Fruit fly (Drosophila melanogaster) whole organism, embryonic: Measurements from ENCODE around the gene CG17029.
A peak's percentile ranks its signal among the peaks of the same experiment; 100 is the strongest.

Experiments used
- CG10274 ChIP-seq: fragments of 200-800 bp; sonication (Bioruptor generic); optimal IDR thresholded peaks from 3 replicates; lab custom pipeline; 2017; ENCODE audit warnings: missing biosample characterization, mild to moderate bottlenecking, missing genetic modification characterization
- CG10431 ChIP-seq: fragments of 200-800 bp; sonication (Bioruptor generic); optimal IDR thresholded peaks from 3 replicates; lab custom pipeline; 2018; ENCODE audit warnings: missing biosample characterization, mild to moderate bottlenecking, missing genetic modification characterization
- CG11504 ChIP-seq: fragments of 200-800 bp; sonication (Bioruptor generic); optimal IDR thresholded peaks from 3 replicates; lab custom pipeline; 2019; ENCODE audit warnings: missing biosample characterization, mild to moderate bottlenecking, missing genetic modification characterization, moderate library complexity
- CG12769 ChIP-seq: fragments of 200-800 bp; sonication (Bioruptor generic); optimal IDR thresholded peaks from 2 replicates; lab custom pipeline; 2019; ENCODE audit warnings: missing biosample characterization, mild to moderate bottlenecking, missing genetic modification characterization, moderate library complexity
- CG13123 ChIP-seq: fragments of 200-800 bp; sonication (Bioruptor generic); optimal IDR thresholded peaks from 2 replicates; lab custom pipeline; 2016; ENCODE audit warnings: missing biosample characterization, missing genetic modification characterization
- CG15479 ChIP-seq: fragments of 200-800 bp; sonication (Bioruptor generic); optimal IDR thresholded peaks from 3 replicates; lab custom pipeline; 2019; ENCODE audit warnings: missing biosample characterization, mild to moderate bottlenecking, missing genetic modification characterization, moderate library complexity
- CG1792 ChIP-seq: fragments of 200-800 bp; sonication (Bioruptor generic); optimal IDR thresholded peaks from 2 replicates; lab custom pipeline; 2016; ENCODE audit warnings: missing biosample characterization, missing genetic modification characterization
- CG18599 ChIP-seq: fragments of 200-800 bp; sonication (Bioruptor generic); optimal IDR thresholded peaks from 3 replicates; lab custom pipeline; 2017; ENCODE audit warnings: missing biosample characterization, missing genetic modification characterization, mild to moderate bottlenecking, moderate library complexity, missing genetic modification reagents
- CG32767 ChIP-seq: fragments of 200-800 bp; sonication (Bioruptor generic); IDR thresholded peaks from 2 replicates; pipeline ENCODE4 v1.3.6; 2022; ENCODE audit warnings: missing biosample characterization, missing genetic modification characterization
- CG32772 ChIP-seq: fragments of 200-800 bp; sonication (Bioruptor generic); IDR thresholded peaks from 2 replicates; pipeline ENCODE4 v1.3.6; 2022; ENCODE audit warnings: missing biosample characterization, missing genetic modification characterization
- CG4854 ChIP-seq: fragments of 200-800 bp; sonication (Bioruptor generic); optimal IDR thresholded peaks from 2 replicates; lab custom pipeline; 2016; ENCODE audit warnings: missing biosample characterization, missing genetic modification characterization, inconsistent platforms
- CG7839 ChIP-seq: fragments of 200-800 bp; sonication (Bioruptor generic); optimal IDR thresholded peaks from 3 replicates; lab custom pipeline; 2018; ENCODE audit warnings: missing biosample characterization, mild to moderate bottlenecking, missing genetic modification characterization, moderate library complexity
- CG8281 ChIP-seq: fragments of 200-800 bp; sonication (Bioruptor generic); optimal IDR thresholded peaks from 2 replicates; lab custom pipeline; 2018; ENCODE audit warnings: missing biosample characterization, mild to moderate bottlenecking, missing genetic modification characterization, moderate library complexity
- CG8924 ChIP-seq: fragments of 200-800 bp; optimal IDR thresholded peaks from 3 replicates; lab custom pipeline; 2019; ENCODE audit warnings: missing biosample characterization, mild to moderate bottlenecking, missing genetic modification characterization, moderate library complexity
- CG9797 ChIP-seq: fragments of 200-800 bp; sonication (Bioruptor generic); optimal IDR thresholded peaks from 3 replicates; lab custom pipeline; 2018; ENCODE audit warnings: missing biosample characterization, mild to moderate bottlenecking, missing genetic modification characterization
- CHES-1-like ChIP-seq: fragments of 200-800 bp; sonication (Bioruptor generic); optimal IDR thresholded peaks from 2 replicates; lab custom pipeline; 2016; ENCODE audit warnings: missing biosample characterization, missing genetic modification characterization
- E2f2 ChIP-seq: fragments of 200-800 bp; sonication (Bioruptor generic); IDR thresholded peaks from 2 replicates; pipeline ENCODE4 v1.3.6; 2022; ENCODE audit warnings: missing biosample characterization, missing genetic modification characterization
- Ets97D ChIP-seq: fragments of 200-800 bp; sonication (Bioruptor generic); optimal IDR thresholded peaks from 3 replicates; lab custom pipeline; 2016; ENCODE audit warnings: missing biosample characterization, missing genetic modification characterization
- Fer3 ChIP-seq: fragments of 200-800 bp; sonication (Bioruptor generic); optimal IDR thresholded peaks from 2 replicates; lab custom pipeline; 2018; ENCODE audit warnings: missing biosample characterization, mild to moderate bottlenecking, missing genetic modification characterization, moderate library complexity
- MTF-1 ChIP-seq: fragments of 200-800 bp; sonication (Bioruptor generic); optimal IDR thresholded peaks from 2 replicates; lab custom pipeline; 2018; ENCODE audit warnings: missing biosample characterization, mild to moderate bottlenecking, missing genetic modification characterization, borderline replicate concordance
- Max ChIP-seq: fragments of 200-800 bp; sonication (Bioruptor generic); optimal IDR thresholded peaks from 2 replicates; lab custom pipeline; 2016; ENCODE audit warnings: missing biosample characterization, mild to moderate bottlenecking, missing genetic modification characterization
- Mrtf ChIP-seq: fragments of 200-800 bp; sonication (Bioruptor generic); IDR thresholded peaks from 3 replicates; pipeline ENCODE4 v1.3.6; 2022; ENCODE audit warnings: missing biosample characterization, missing genetic modification characterization
- Ptx1 ChIP-seq: fragments of 200-800 bp; sonication (Bioruptor generic); IDR thresholded peaks from 2 replicates; pipeline ENCODE4 v1.3.6; 2022; ENCODE audit warnings: missing biosample characterization, missing genetic modification characterization
- Sox100B ChIP-seq: fragments of 200-800 bp; sonication (Bioruptor generic); optimal IDR thresholded peaks from 3 replicates; lab custom pipeline; 2018; ENCODE audit warnings: missing biosample characterization, mild to moderate bottlenecking, missing genetic modification characterization
- aop ChIP-seq: fragments of 200-800 bp; sonication (Bioruptor generic); IDR thresholded peaks from 2 replicates; pipeline ENCODE4 v1.3.6; 2022; ENCODE audit warnings: missing biosample characterization, missing genetic modification characterization
- az2 ChIP-seq: fragments of 200-800 bp; sonication (Bioruptor generic); optimal IDR thresholded peaks from 3 replicates; lab custom pipeline; 2016; ENCODE audit warnings: missing biosample characterization, missing genetic modification characterization
- bbx ChIP-seq: fragments of 200-800 bp; sonication (Bioruptor generic); IDR thresholded peaks from 2 replicates; pipeline ENCODE4 v1.3.6; 2022; ENCODE audit warnings: missing biosample characterization, missing genetic modification characterization; ENCODE audit not compliant: partially characterized antibody
- cad ChIP-seq: fragments of >200 bp; optimal IDR thresholded peaks from 2 replicates; lab custom pipeline; 2017; ENCODE audit warnings: missing biosample characterization, missing genetic modification characterization
- chm ChIP-seq: fragments of 200-800 bp; sonication (Bioruptor generic); IDR thresholded peaks from 2 replicates; pipeline ENCODE4 v1.3.6; 2022; ENCODE audit warnings: missing biosample characterization, missing genetic modification characterization
- da ChIP-seq: fragments of 200-800 bp; sonication (Bioruptor generic); optimal IDR thresholded peaks from 2 replicates; lab custom pipeline; 2016; ENCODE audit warnings: missing biosample characterization, missing genetic modification characterization
- dimm ChIP-seq: fragments of 200-800 bp; sonication (Bioruptor generic); IDR thresholded peaks from 2 replicates; pipeline ENCODE4 v1.3.6; 2022; ENCODE audit warnings: missing biosample characterization, missing genetic modification characterization
- en ChIP-seq: fragments of 200-800 bp; sonication (Bioruptor generic); optimal IDR thresholded peaks from 2 replicates; lab custom pipeline; 2016; ENCODE audit warnings: missing biosample characterization, missing genetic modification characterization
- fd96Cb ChIP-seq: fragments of 200-800 bp; sonication (Bioruptor generic); optimal IDR thresholded peaks from 2 replicates; lab custom pipeline; 2018; ENCODE audit warnings: missing biosample characterization, mild to moderate bottlenecking, missing genetic modification characterization, moderate library complexity
- fu2 ChIP-seq: fragments of 200-800 bp; sonication (Bioruptor generic); optimal IDR thresholded peaks from 2 replicates; lab custom pipeline; 2016; ENCODE audit warnings: missing biosample characterization, missing genetic modification characterization
- gem ChIP-seq: fragments of 200-800 bp; sonication (Bioruptor generic); optimal IDR thresholded peaks from 2 replicates; lab custom pipeline; 2019; ENCODE audit warnings: missing biosample characterization, mild to moderate bottlenecking, missing genetic modification characterization, moderate library complexity
- grn ChIP-seq: fragments of 200-800 bp; sonication (Bioruptor generic); optimal IDR thresholded peaks from 3 replicates; lab custom pipeline; 2017; ENCODE audit warnings: missing biosample characterization, missing genetic modification characterization
- gsb ChIP-seq: fragments of 200-800 bp; sonication (Bioruptor generic); IDR thresholded peaks from 2 replicates; pipeline ENCODE4 v1.3.6; 2022; ENCODE audit warnings: missing biosample characterization, missing genetic modification characterization
- ham ChIP-seq: fragments of 200-800 bp; sonication (Bioruptor generic); IDR thresholded peaks from 2 replicates; pipeline ENCODE4 v1.3.6; 2022; ENCODE audit warnings: missing biosample characterization, missing genetic modification characterization
- lola ChIP-seq, 3 experiments: fragments of >200 bp in 2 of 3; fragments of 200-800 bp in 1 of 3; sonication (Bioruptor generic) in 1 of 3; optimal IDR thresholded peaks; 2 replicates each; lab custom pipeline; 2017 to 2019; ENCODE audit warnings: missing biosample characterization in 3 of 3, missing genetic modification characterization in 3 of 3, mild to moderate bottlenecking in 1 of 3, moderate library complexity in 1 of 3
- nerfin-2 ChIP-seq: fragments of 200-800 bp; sonication (Bioruptor generic); IDR thresholded peaks from 2 replicates; pipeline ENCODE4 v1.3.6; 2022; ENCODE audit warnings: missing biosample characterization, missing genetic modification characterization; ENCODE audit not compliant: partially characterized antibody
- onecut ChIP-seq: fragments of 200-800 bp; sonication (Bioruptor generic); IDR thresholded peaks from 2 replicates; pipeline ENCODE4 v1.3.6; 2022; ENCODE audit warnings: missing biosample characterization, missing genetic modification characterization
- org-1 ChIP-seq: fragments of 200-800 bp; sonication (Bioruptor generic); optimal IDR thresholded peaks from 2 replicates; lab custom pipeline; 2017; ENCODE audit warnings: missing biosample characterization, missing genetic modification characterization
- pb ChIP-seq: fragments of 200-800 bp; sonication (Bioruptor generic); optimal IDR thresholded peaks from 3 replicates; lab custom pipeline; 2016; ENCODE audit warnings: missing biosample characterization, missing genetic modification characterization
- prd ChIP-seq, 3 experiments: fragments of >200 bp in 2 of 3; fragments of 200-800 bp in 1 of 3; sonication (Bioruptor generic) in 1 of 3; optimal IDR thresholded peaks in 2 of 3; IDR thresholded peaks in 1 of 3; 2 replicates in 2 of 3; 3 replicates in 1 of 3; pipeline versions ENCODE4 v1.3.6 to Lab custom; 2017 to 2022; ENCODE audit warnings: missing biosample characterization in 1 of 3, missing genetic modification characterization in 1 of 3
- scrt ChIP-seq: fragments of 200-800 bp; sonication (Bioruptor generic); optimal IDR thresholded peaks from 2 replicates; lab custom pipeline; 2018; ENCODE audit warnings: missing biosample characterization, mild to moderate bottlenecking, missing genetic modification characterization, moderate library complexity
- sens ChIP-seq: fragments of 200-800 bp; sonication (Bioruptor generic); peaks from one replicate; lab custom pipeline; 2016; ENCODE audit warnings: missing biosample characterization, missing genetic modification characterization
- twi ChIP-seq: fragments of 200-800 bp; optimal IDR thresholded peaks from 2 replicates; lab custom pipeline; 2019; ENCODE audit warnings: missing biosample characterization, mild to moderate bottlenecking, missing genetic modification characterization, moderate library complexity
- unpg ChIP-seq: fragments of 200-800 bp; sonication (Bioruptor generic); optimal IDR thresholded peaks from 3 replicates; lab custom pipeline; 2018; ENCODE audit warnings: missing biosample characterization, mild to moderate bottlenecking, missing genetic modification characterization, moderate library complexity
- vvl ChIP-seq: fragments of 200-800 bp; sonication (Bioruptor generic); IDR thresholded peaks from 2 replicates; pipeline ENCODE4 v1.3.6; 2022; ENCODE audit warnings: missing biosample characterization, missing genetic modification characterization
- wek ChIP-seq: fragments of 200-800 bp; sonication (Bioruptor generic); optimal IDR thresholded peaks from 3 replicates; lab custom pipeline; 2018; ENCODE audit warnings: missing biosample characterization, mild to moderate bottlenecking, missing genetic modification characterization, moderate library complexity

The CG17029 gene

DNA sequence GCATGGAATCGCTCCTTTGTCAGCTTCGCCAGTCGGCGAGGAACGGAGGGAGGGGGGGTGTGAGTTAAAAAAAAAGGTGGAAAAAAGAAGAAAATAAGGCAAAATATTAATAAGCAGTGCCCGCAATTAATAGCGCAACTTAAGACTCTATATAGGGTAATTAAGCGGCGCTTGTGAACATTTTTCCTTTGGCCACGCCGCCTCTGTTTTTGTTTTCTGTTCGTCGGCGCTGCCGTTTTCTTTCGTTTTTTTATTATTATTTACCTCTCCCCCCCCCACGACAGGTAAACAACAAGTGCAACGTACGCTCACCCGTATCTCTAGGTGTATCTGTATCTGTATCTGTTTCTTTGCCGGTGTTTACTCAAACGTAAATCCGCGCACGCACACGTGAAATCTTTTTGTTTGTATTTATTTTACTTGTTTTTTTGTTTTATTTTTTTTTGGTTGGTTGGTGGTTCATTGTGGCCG is 50.5 kb downstream of the CG17029 start:
- TF ChIP-seq vvl (no peak), CG4854 (GFP tag; lab: Kevin White, UChicago) (no peak), CG32772 (GFP tag; lab: Robert Waterston, UW) (peak; percentile 39; the same call in 1 of the 2 replicates), fd96Cb (tag; lab: Kevin White, UChicago) (peak; percentile 2), unpg (GFP tag; lab: Kevin White, UChicago) (peak; percentile 34), CG15479 (GFP tag; lab: Kevin White, UChicago) (peak; percentile 3), twi (tag; lab: Kevin White, UChicago) (peak; percentile 32), prd (optimal IDR thresholded peaks at IDR 0.05; lab: Kevin White, UChicago) (no peak), prd (GFP tag; IDR thresholded peaks at IDR 0.05; lab: Robert Waterston, UW) (peak; percentile 33; the same call in 1 of the 3 replicates), en (GFP tag; lab: Kevin White, UChicago) (no peak), grn (GFP tag; lab: Kevin White, UChicago) (peak; percentile 72), Max (peak; percentile 3), Mrtf (GFP tag; lab: Robert Waterston, UW) (no peak), CG18599 (GFP tag; lab: Kevin White, UChicago) (peak; percentile 7), pb (no peak), ham (GFP tag; lab: Robert Waterston, UW) (0 out of 2 replicates have a peak, but pooled peaks have one; percentile 17), cad (no peak), CG1792 (GFP tag; lab: Kevin White, UChicago) (no peak), gsb (GFP tag; lab: Robert Waterston, UW) (no peak), nerfin-2 (no peak), CG13123 (GFP tag; lab: Kevin White, UChicago) (no peak), gem (tag; lab: Kevin White, UChicago) (peak; percentile 23), CG10274 (peak; percentile 15), MTF-1 (GFP tag; lab: Kevin White, UChicago) (peak; percentile 71), E2f2 (0 out of 2 replicates have a peak, but pooled peaks have one; percentile 11), az2 (GFP tag; lab: Kevin White, UChicago) (peak; percentile 19), wek (GFP tag; lab: Kevin White, UChicago) (peak; percentile 12), da (GFP tag; lab: Kevin White, UChicago) (no peak), fu2 (GFP tag; lab: Kevin White, UChicago) (no peak), onecut (GFP tag; lab: Robert Waterston, UW) (peak; percentile 77), Sox100B (peak; percentile 64), Fer3 (tag; lab: Kevin White, UChicago) (no peak), bbx (GFP tag; lab: Robert Waterston, UW) (no peak), aop (GFP tag; lab: Robert Waterston, UW) (no peak), CG8281 (tag; lab: Kevin White, UChicago) (peak; percentile 14), CG12769 (no peak), Ets97D (peak; percentile 26), Ptx1 (peak; percentile 48), lola (GFP tag; optimal IDR thresholded peaks at IDR 0.05; lab: Kevin White, UChicago) (peak in 1 of 3 experiments; percentile 7), CG8924 (peak; percentile 10), CG32767 (GFP tag; lab: Robert Waterston, UW) (0 out of 2 replicates have a peak, but pooled peaks have one; percentile 18), CG11504 (tag; lab: Kevin White, UChicago) (peak; percentile 34), CG7839 (tag; lab: Kevin White, UChicago) (peak; percentile 38), dimm (GFP tag; lab: Robert Waterston, UW) (no peak), CG9797 (GFP tag; lab: Kevin White, UChicago) (peak; percentile 0), sens (peak; percentile 95), CHES-1-like (GFP tag; lab: Kevin White, UChicago) (peak; percentile 30), scrt (peak; percentile 13), org-1 (GFP tag; lab: Kevin White, UChicago) (peak; percentile 15), chm (GFP tag; lab: Robert Waterston, UW) (no peak), CG10431 (peak; percentile 50)
